Worm (Caenorhabditis elegans): ENCODE data around the gene mkk-4.

Gene mkk-4

DNA sequence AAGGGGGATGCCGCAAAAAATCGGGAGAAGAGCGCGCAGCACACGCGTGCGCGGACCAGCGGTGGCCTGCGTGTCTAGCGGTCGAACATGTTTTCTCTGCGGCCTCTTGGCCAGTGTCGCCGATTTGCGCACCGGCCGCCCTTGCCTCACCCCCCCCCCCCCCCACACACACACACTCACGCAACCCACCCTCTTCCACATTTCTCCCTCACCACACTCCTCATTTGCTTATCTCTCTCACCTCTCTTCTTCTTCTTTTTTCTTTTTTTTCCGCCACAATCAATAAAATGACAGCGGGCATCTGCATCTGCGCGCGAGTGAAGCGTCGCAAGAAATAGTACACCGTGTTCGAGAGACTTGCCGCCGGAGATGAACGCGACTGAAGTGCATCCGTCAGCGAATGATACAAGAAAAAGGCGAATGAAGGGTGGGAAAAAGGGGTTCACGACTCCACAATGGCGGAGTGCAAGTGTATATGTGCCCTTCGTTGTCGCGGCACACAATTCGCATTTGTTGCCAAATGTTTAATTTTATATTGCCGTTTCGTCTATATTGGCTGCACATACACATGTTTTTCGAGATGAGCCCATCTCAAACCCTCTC lies 28.0 kb upstream of the mkk-4 start (continued):
- TF ChIP-seq let-607 (tag; optimal IDR thresholded peaks at IDR 0.05) (no peak), repo-1 (tag; optimal IDR thresholded peaks at IDR 0.05) (peak; percentile 29), F52B5.7 (tag; optimal IDR thresholded peaks at IDR 0.05) (no peak), cebp-1 (GFP tag; IDR thresholded peaks at IDR 0.05) (no peak), cebp-1 (tag; optimal IDR thresholded peaks at IDR 0.05) (peak; percentile 84), nfyb-1 (GFP tag; IDR thresholded peaks at IDR 0.05) (peak; percentile 79; the same call in 1 of the 2 replicates), gei-17 (GFP tag; optimal IDR thresholded peaks at IDR 0.05) (peak; percentile 69), dpff-1 (tag; optimal IDR thresholded peaks at IDR 0.05) (no peak), let-526 (GFP tag; IDR thresholded peaks at IDR 0.05) (0 out of 2 replicates have a peak, but pooled peaks have one; percentile 24), B0336.3 (GFP tag; IDR thresholded peaks at IDR 0.05) (peak; percentile 80), Y53F4B.3 (GFP tag; IDR thresholded peaks at IDR 0.05) (no peak), sdz-38 (tag; optimal IDR thresholded peaks at IDR 0.05) (no peak), bed-1 (GFP tag; IDR thresholded peaks at IDR 0.05) (no peak), F57C9.4 (tag; optimal IDR thresholded peaks at IDR 0.05) (no peak), mel-28 (tag; optimal IDR thresholded peaks at IDR 0.05; ENCODE audit: borderline replicate concordance) (no peak), F57A8.1 (GFP tag; optimal IDR thresholded peaks at IDR 0.05) (no peak), mcd-1 (GFP tag; IDR thresholded peaks at IDR 0.05) (peak; percentile 78), egrh-3 (GFP tag; IDR thresholded peaks at IDR 0.05) (peak; percentile 99), ztf-18 (tag; optimal IDR thresholded peaks at IDR 0.05) (no peak), Y79H2A.3 (GFP tag; conservative IDR thresholded peaks at IDR 0.05) (no peak), cebp-2 (GFP tag; IDR thresholded peaks at IDR 0.05) (no peak), ceh-79 (tag; optimal IDR thresholded peaks at IDR 0.05) (no peak), ztf-28 (GFP tag; IDR thresholded peaks at IDR 0.05) (no peak), nhr-80 (tag; optimal IDR thresholded peaks at IDR 0.05) (peak; percentile 36), Y53G8AR.9 (GFP tag; conservative IDR thresholded peaks at IDR 0.05) (no peak), aptf-3 (GFP tag; IDR thresholded peaks at IDR 0.05) (no peak), hmg-20 (GFP tag; IDR thresholded peaks at IDR 0.05) (no peak), D2030.7 (GFP tag; IDR thresholded peaks at IDR 0.05) (no peak), ets-4 (GFP tag; optimal IDR thresholded peaks at IDR 0.05) (no peak), lin-40 (tag; optimal IDR thresholded peaks at IDR 0.05) (peak; percentile 57), bed-2 (GFP tag; IDR thresholded peaks at IDR 0.05) (no peak), madf-8 (GFP tag; conservative IDR thresholded peaks at IDR 0.05) (no peak), ZK185.1 (tag; optimal IDR thresholded peaks at IDR 0.05; ENCODE audit: poor library complexity, severe bottlenecking) (no peak), B0035.1 (tag; optimal IDR thresholded peaks at IDR 0.05) (no peak), T07F8.4 (tag; optimal IDR thresholded peaks at IDR 0.05) (no peak), attf-6 (GFP tag; IDR thresholded peaks at IDR 0.05) (no peak), pbrm-1 (GFP tag; IDR thresholded peaks at IDR 0.05) (peak; percentile 60; the same call in 1 of the 2 replicates), ztf-25 (GFP tag; IDR thresholded peaks at IDR 0.05) (no peak), him-1 (tag; optimal IDR thresholded peaks at IDR 0.05) (no peak), ztf-3 (GFP tag; optimal IDR thresholded peaks at IDR 0.05) (no peak), zfh-2 (GFP tag; conservative IDR thresholded peaks at IDR 0.05) (peak; percentile 100), mes-4 (tag; optimal IDR thresholded peaks at IDR 0.05) (no peak), Y95B8A.8 (GFP tag; IDR thresholded peaks at IDR 0.05) (no peak), ztf-6 (GFP tag; IDR thresholded peaks at IDR 0.05) (no peak), F49E8.2 (tag; optimal IDR thresholded peaks at IDR 0.05; ENCODE audit: insufficient read depth) (no peak), nhr-120 (GFP tag; IDR thresholded peaks at IDR 0.05) (no peak), tbx-9 (tag; optimal IDR thresholded peaks at IDR 0.05; ENCODE audit: borderline replicate concordance) (no peak)

All from whole organism, young adult.